Fruit fly (Drosophila melanogaster) whole organism: ENCODE data around the gene CG4968.

ENCODE experiments used
- CG8478 ChIP-seq: fragments of >200 bp; optimal IDR thresholded peaks from 2 replicates; lab custom pipeline; 2018; ENCODE audit warnings: inconsistent platforms
- pan ChIP-seq: fragments of >200 bp; optimal IDR thresholded peaks from 2 replicates; lab custom pipeline; 2017
- usp ChIP-seq: fragments of >200 bp; optimal IDR thresholded peaks from 2 replicates; lab custom pipeline; 2017; ENCODE audit warnings: missing biosample characterization, missing genetic modification characterization, mixed read lengths

DNA sequence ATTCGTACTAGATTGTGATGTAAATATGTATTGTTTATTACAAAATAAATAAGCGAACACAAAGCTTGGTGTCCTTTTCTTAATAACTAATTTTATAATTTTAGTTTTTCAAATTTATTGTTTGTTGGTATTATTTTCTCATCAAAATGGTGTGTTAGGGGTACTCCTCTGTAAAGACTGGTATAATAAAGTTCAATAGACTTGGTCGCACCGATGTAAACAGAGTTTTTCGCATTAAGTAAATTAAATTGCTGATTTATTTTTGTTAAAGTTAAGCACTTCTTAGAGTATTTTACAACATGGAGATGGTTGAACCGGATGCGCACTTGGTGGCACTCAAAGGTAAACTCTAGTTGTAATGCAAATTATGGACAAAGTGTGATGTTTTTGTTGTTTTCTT lies 40.2 kb upstream of the CG4968 start, which contains the start of gene CG4953:
- TF ChIP-seq CG8478 (lab: Kevin White, UChicago) (no peak), usp (no peak), pan (no peak)
